Worm (Caenorhabditis elegans): ENCODE measurements around the gene F10C5.3.

Gene F10C5.3

ce11 chrIII:502583-502982 lies 18.9 kb downstream of the F10C5.3 start (continued):
- TF ChIP-seq nhr-85 (tag) (peak; percentile 68), mdl-1 (tag; optimal IDR thresholded peaks at IDR 0.05) (peak in 1 of 2 experiments; percentile 73), snu-23 (GFP tag; optimal IDR thresholded peaks at IDR 0.05) (peak; percentile 88), nhr-11 (tag; optimal IDR thresholded peaks at IDR 0.05) (no peak), hpl-2 (GFP tag; optimal IDR thresholded peaks at IDR 0.05) (peak; percentile 3), egl-13 (tag; optimal IDR thresholded peaks at IDR 0.05) (peak; percentile 45), C34B4.2 (tag; optimal IDR thresholded peaks at IDR 0.05) (no peak), unc-62 (GFP tag; optimal IDR thresholded peaks at IDR 0.05) (no peak), snpc-4 (tag; optimal IDR thresholded peaks at IDR 0.05) (peak; percentile 8), lin-15B (tag; optimal IDR thresholded peaks at IDR 0.05) (peak; percentile 25), swsn-7 (tag; optimal IDR thresholded peaks at IDR 0.05) (peak; percentile 79), hlh-4 (tag; optimal IDR thresholded peaks at IDR 0.05) (no peak), ceh-63 (GFP tag; optimal IDR thresholded peaks at IDR 0.05) (no peak), hlh-17 (GFP tag; optimal IDR thresholded peaks at IDR 0.05; ENCODE audit: borderline replicate concordance) (no peak), ztf-11 (tag; optimal IDR thresholded peaks at IDR 0.05) (peak in 1 of 2 experiments; percentile 60), fkh-4 (tag; optimal IDR thresholded peaks at IDR 0.05; ENCODE audit: borderline replicate concordance) (peak; percentile 21), rnt-1 (tag; optimal IDR thresholded peaks at IDR 0.05) (peak; percentile 75), F16B12.6 (tag; optimal IDR thresholded peaks at IDR 0.05) (no peak), mef-2 (tag; optimal IDR thresholded peaks at IDR 0.05) (peak; percentile 17), unc-130 (tag; optimal IDR thresholded peaks at IDR 0.05) (peak; percentile 72), fkh-8 (tag; optimal IDR thresholded peaks at IDR 0.05) (peak; percentile 74), lir-3 (tag; optimal IDR thresholded peaks at IDR 0.05; ENCODE audit: poor library complexity) (no peak), nhr-77 (tag; optimal IDR thresholded peaks at IDR 0.05) (peak; percentile 45), unc-98 (GFP tag; IDR thresholded peaks at IDR 0.05) (0 out of 2 replicates have a peak, but pooled peaks have one; percentile 26), lin-13 (GFP tag; optimal IDR thresholded peaks at IDR 0.05) (peak; percentile 53), tlp-1 (tag; optimal IDR thresholded peaks at IDR 0.05) (no peak), efl-3 (GFP tag; optimal IDR thresholded peaks at IDR 0.05) (no peak), aha-1 (tag; optimal IDR thresholded peaks at IDR 0.05) (no peak), efl-1 (optimal IDR thresholded peaks at IDR 0.05) (peak; percentile 47 to 61), efl-1 (GFP tag; optimal IDR thresholded peaks at IDR 0.05 in 1 of 2) (peak; percentile 60 to 95), alr-1 (tag; optimal IDR thresholded peaks at IDR 0.05; ENCODE audit: borderline replicate concordance) (no peak), sptf-1 (tag; optimal IDR thresholded peaks at IDR 0.05) (no peak), nhr-90 (tag; optimal IDR thresholded peaks at IDR 0.05; ENCODE audit: poor library complexity) (peak; percentile 81), lin-14 (GFP tag; optimal IDR thresholded peaks at IDR 0.05) (no peak), dpl-1 (GFP tag; optimal IDR thresholded peaks at IDR 0.05) (peak; percentile 32 to 60 (median 57)), pag-3 (tag; optimal IDR thresholded peaks at IDR 0.05; ENCODE audit: borderline replicate concordance, insufficient read depth) (no peak), nhr-84 (tag; optimal IDR thresholded peaks at IDR 0.05) (no peak), dsc-1 (tag; optimal IDR thresholded peaks at IDR 0.05) (peak; percentile 71), mep-1 (tag; optimal IDR thresholded peaks at IDR 0.05) (no peak), zag-1 (tag; optimal IDR thresholded peaks at IDR 0.05) (no peak), sup-37 (GFP tag; optimal IDR thresholded peaks at IDR 0.05) (peak; percentile 22), tbx-2 (tag; optimal IDR thresholded peaks at IDR 0.05) (peak; percentile 71), sox-4 (tag; optimal IDR thresholded peaks at IDR 0.05) (peak; percentile 54), C04F5.9 (tag; optimal IDR thresholded peaks at IDR 0.05) (no peak), unc-86 (tag; optimal IDR thresholded peaks at IDR 0.05) (peak; percentile 45), lin-35 (GFP tag; optimal IDR thresholded peaks at IDR 0.05) (peak; percentile 74 to 83), nhr-71 (tag; optimal IDR thresholded peaks at IDR 0.05) (peak; percentile 80), ceh-88 (GFP tag; IDR thresholded peaks at IDR 0.05) (peak; percentile 56), mab-9 (GFP tag; IDR thresholded peaks at IDR 0.05) (0 out of 2 replicates have a peak, but pooled peaks have one; percentile 9), blmp-1 (tag; optimal IDR thresholded peaks at IDR 0.05) (no peak), grh-1 (GFP tag; IDR thresholded peaks at IDR 0.05) (0 out of 2 replicates have a peak, but pooled peaks have one; percentile 10), skn-1 (tag; optimal IDR thresholded peaks at IDR 0.05) (peak; percentile 61), ceh-82 (tag; optimal IDR thresholded peaks at IDR 0.05) (peak; percentile 1 to 81 (median 13))

All from whole organism, L1 larva.